Fruit fly (Drosophila melanogaster): Measurements from ENCODE around the gene CG8565.
A peak's percentile ranks its signal among the peaks of the same experiment; 100 is the strongest.

Gene CG8565

dm6 chrX:15817823-15818222 is 19.8 kb upstream of the CG8565 start (continued):
- TF ChIP-seq dpn (GFP tag; optimal IDR thresholded peaks at IDR 0.05) (no peak), slbo (GFP tag; IDR thresholded peaks at IDR 0.05) (no peak), E2f1 (GFP tag; IDR thresholded peaks at IDR 0.05) (no peak), btn (GFP tag; optimal IDR thresholded peaks at IDR 0.05) (no peak), CG5180 (GFP tag; optimal IDR thresholded peaks at IDR 0.05) (peak; percentile 10), hkb (optimal IDR thresholded peaks at IDR 0.05) (no peak), hkb (GFP tag; IDR thresholded peaks at IDR 0.05) (no peak), Mes4 (GFP tag; optimal IDR thresholded peaks at IDR 0.05) (no peak), mam (GFP tag; optimal IDR thresholded peaks at IDR 0.05) (no peak), wdn (GFP tag; IDR thresholded peaks at IDR 0.05) (no peak), CG10209 (GFP tag; optimal IDR thresholded peaks at IDR 0.05) (no peak), H2.0 (GFP tag; IDR thresholded peaks at IDR 0.05) (no peak), hth (optimal IDR thresholded peaks at IDR 0.05) (no peak), zen2 (GFP tag; IDR thresholded peaks at IDR 0.05; ENCODE audit: partially characterized antibody) (no peak), CG3726 (GFP tag; IDR thresholded peaks at IDR 0.05) (no peak), NFAT (GFP tag; IDR thresholded peaks at IDR 0.05) (no peak), pho (GFP tag; optimal IDR thresholded peaks at IDR 0.05) (no peak), Optix (GFP tag; IDR thresholded peaks at IDR 0.05) (no peak), Sry-δ (GFP tag; optimal IDR thresholded peaks at IDR 0.05) (no peak), Hey (tag; optimal IDR thresholded peaks at IDR 0.05) (no peak), Sry-β (GFP tag; optimal IDR thresholded peaks at IDR 0.05) (no peak)

dm6 chrX:15818608-15819184 is 18.9 kb upstream of the CG8565 start:
- peak; percentile 1 for TF ChIP-seq CG9609 (GFP tag; optimal IDR thresholded peaks at IDR 0.05)
- TF ChIP-seq CG6175 (GFP tag; IDR thresholded peaks at IDR 0.05): no peak
- TF ChIP-seq CG12744 (GFP tag; optimal IDR thresholded peaks at IDR 0.05): no peak
- no peak for TF ChIP-seq Oli (tag; optimal IDR thresholded peaks at IDR 0.05)
- peak; percentile 39; the same call in 1 of the 2 replicates for TF ChIP-seq Ada2b (GFP tag; IDR thresholded peaks at IDR 0.05)
- TF ChIP-seq CG2120 (GFP tag; optimal IDR thresholded peaks at IDR 0.05): peak; percentile 36
- TF ChIP-seq Oaz (GFP tag; IDR thresholded peaks at IDR 0.05): 0 out of 2 replicates have a peak, but pooled peaks have one; percentile 10
- no peak for TF ChIP-seq Hr51 (GFP tag; optimal IDR thresholded peaks at IDR 0.05)
- TF ChIP-seq sens-2 (GFP tag; IDR thresholded peaks at IDR 0.05): no peak
- TF ChIP-seq CG2712 (tag; optimal IDR thresholded peaks at IDR 0.05): peak; percentile 57
- peak; percentile 24 for TF ChIP-seq CG15696 (tag; optimal IDR thresholded peaks at IDR 0.05)
- TF ChIP-seq CG17328 (GFP tag; IDR thresholded peaks at IDR 0.05): peak; percentile 40; the same call in 1 of the 2 replicates
- TF ChIP-seq chif (GFP tag; optimal IDR thresholded peaks at IDR 0.05): peak in 1 of 2 experiments; percentile 22
- peak; percentile 13 for TF ChIP-seq CG17385 (GFP tag; optimal IDR thresholded peaks at IDR 0.05)
- TF ChIP-seq Rfx (GFP tag; IDR thresholded peaks at IDR 0.05): peak; percentile 40; the same call in 1 of the 2 replicates
- no peak for TF ChIP-seq CG31388 (GFP tag; optimal IDR thresholded peaks at IDR 0.05)
- TF ChIP-seq CG30403 (GFP tag; optimal IDR thresholded peaks at IDR 0.05): peak; percentile 31
- TF ChIP-seq so (GFP tag; IDR thresholded peaks at IDR 0.05): 0 out of 3 replicates have a peak, but pooled peaks have one; percentile 7
- 0 out of 2 replicates have a peak, but pooled peaks have one; percentile 21 for TF ChIP-seq ap (GFP tag; IDR thresholded peaks at IDR 0.05)
- peak; percentile 11 for TF ChIP-seq CG7786 (GFP tag; optimal IDR thresholded peaks at IDR 0.05)
- TF ChIP-seq CG13287 (GFP tag; IDR thresholded peaks at IDR 0.05; ENCODE audit: partially characterized antibody): no peak
- TF ChIP-seq CG10366 (GFP tag; IDR thresholded peaks at IDR 0.05): 0 out of 2 replicates have a peak, but pooled peaks have one; percentile 16
- TF ChIP-seq pros (GFP tag; optimal IDR thresholded peaks at IDR 0.05): peak; percentile 41
- TF ChIP-seq zfh1 (GFP tag; IDR thresholded peaks at IDR 0.05): 0 out of 3 replicates have a peak, but pooled peaks have one; percentile 39
- peak; percentile 55; the same call in 1 of the 3 replicates for TF ChIP-seq CG2199 (GFP tag; IDR thresholded peaks at IDR 0.05)
- peak; percentile 8 for TF ChIP-seq CG17829 (tag; optimal IDR thresholded peaks at IDR 0.05)
- TF ChIP-seq CrebB (tag; optimal IDR thresholded peaks at IDR 0.05): no peak
- peak; percentile 26 for TF ChIP-seq nerfin-1 (tag; optimal IDR thresholded peaks at IDR 0.05)
- peak; percentile 50; the same call in 1 of the 2 replicates for TF ChIP-seq slbo (GFP tag; IDR thresholded peaks at IDR 0.05)
- TF ChIP-seq jumu (GFP tag; optimal IDR thresholded peaks at IDR 0.05): peak; percentile 8
- TF ChIP-seq Kr (GFP tag; optimal IDR thresholded peaks at IDR 0.05): peak; percentile 70

Measured in whole organism, embryonic.